Worm (Caenorhabditis elegans) whole organism, young adult: ENCODE results near the gene mthf-1.
A peak's percentile ranks its signal among the peaks of the same experiment; 100 is the strongest.

Experiments used
- C06A6.2 ChIP-seq: fragments of 200-800 bp; sonication (Bioruptor generic); conservative IDR thresholded peaks from 2 replicates; pipeline ENCODE4 v1.3.6; 2022; ENCODE audit warnings: missing genetic modification characterization, missing compliant biosample characterization
- ama-1 ChIP-seq, 3 experiments: fragments of 150-350 bp in 1 of 3; sonication (generic microtip) in 2 of 3; optimal IDR thresholded peaks; 2 replicates each; lab custom pipeline; 2014 to 2018; ENCODE audit warnings: missing biosample characterization in 2 of 3, missing genetic modification characterization in 2 of 3, missing genetic modification reagents in 2 of 3
- attf-5 ChIP-seq: fragments of 200-800 bp; sonication (Bioruptor generic); optimal IDR thresholded peaks from 2 replicates; lab custom pipeline; 2018; ENCODE audit warnings: mild to moderate bottlenecking, missing genetic modification characterization, missing compliant biosample characterization
- ceh-58 ChIP-seq: fragments of 200-800 bp; sonication (Bioruptor generic); IDR thresholded peaks from 2 replicates; pipeline ENCODE4 v1.3.6; 2022; ENCODE audit warnings: missing genetic modification characterization, missing compliant biosample characterization
- dox-1 ChIP-seq: fragments of 200-800 bp; sonication (Bioruptor generic); IDR thresholded peaks from 2 replicates; pipeline ENCODE4 v1.3.6; 2022; ENCODE audit warnings: missing genetic modification reagents, missing genetic modification characterization, missing compliant biosample characterization
- nhr-90 ChIP-seq: sonication (generic microtip); optimal IDR thresholded peaks from 2 replicates; lab custom pipeline; 2016; ENCODE audit warnings: missing genotype, mild to moderate bottlenecking, missing genetic modification characterization, missing compliant biosample characterization
- pha-4 ChIP-seq: fragments of 150-350 bp; sonication (generic microtip); optimal IDR thresholded peaks from 2 replicates; lab custom pipeline; 2014; ENCODE audit warnings: missing biosample characterization, missing genetic modification reagents, missing genetic modification characterization
- rpc-1 ChIP-seq, 2 experiments: fragments of 150-350 bp in 1 of 2; sonication (generic microtip) in 1 of 2; optimal IDR thresholded peaks; 2 replicates each; lab custom pipeline; 2014 to 2018; ENCODE audit warnings: missing biosample characterization in 1 of 2, missing genetic modification characterization in 1 of 2, missing genetic modification reagents in 1 of 2, missing genotype in 1 of 2
- snpc-3.4 ChIP-seq: sonication (generic microtip); optimal IDR thresholded peaks from 2 replicates; lab custom pipeline; 2017; ENCODE audit warnings: missing genetic modification characterization, mild to moderate bottlenecking, missing compliant biosample characterization, antibody characterized with exemption, moderate library complexity, missing genotype, missing genetic modification reagents
- snpc-4 ChIP-seq, 5 experiments: fragments of 150-350 bp in 1 of 5; sonication (generic microtip) in 4 of 5; optimal IDR thresholded peaks; 2 replicates each; lab custom pipeline; 2014 to 2018; ENCODE audit warnings: missing genetic modification characterization in 5 of 5, missing biosample characterization in 3 of 5, antibody characterized with exemption in 2 of 5, mild to moderate bottlenecking in 2 of 5, missing compliant biosample characterization in 2 of 5, missing genotype in 2 of 5, moderate library complexity in 2 of 5, missing genetic modification reagents in 1 of 5
- xnd-1 ChIP-seq: sonication (generic microtip); optimal IDR thresholded peaks from 2 replicates; lab custom pipeline; 2016; ENCODE audit warnings: missing genotype, missing genetic modification reagents, missing genetic modification characterization, missing compliant biosample characterization
- ztf-18 ChIP-seq: sonication (generic microtip); optimal IDR thresholded peaks from 2 replicates; lab custom pipeline; 2016; ENCODE audit warnings: missing genotype, mild to moderate bottlenecking, missing genetic modification characterization, missing compliant biosample characterization
- ztf-25 ChIP-seq: fragments of 200-800 bp; sonication (Bioruptor generic); IDR thresholded peaks from 2 replicates; pipeline ENCODE4 v1.3.6; 2022; ENCODE audit warnings: missing genetic modification reagents, missing genetic modification characterization, missing compliant biosample characterization
- ztf-3 ChIP-seq: fragments of 200-800 bp; sonication (Bioruptor generic); optimal IDR thresholded peaks from 2 replicates; lab custom pipeline; 2018; ENCODE audit warnings: mild to moderate bottlenecking, missing genetic modification characterization, missing compliant biosample characterization

DNA sequence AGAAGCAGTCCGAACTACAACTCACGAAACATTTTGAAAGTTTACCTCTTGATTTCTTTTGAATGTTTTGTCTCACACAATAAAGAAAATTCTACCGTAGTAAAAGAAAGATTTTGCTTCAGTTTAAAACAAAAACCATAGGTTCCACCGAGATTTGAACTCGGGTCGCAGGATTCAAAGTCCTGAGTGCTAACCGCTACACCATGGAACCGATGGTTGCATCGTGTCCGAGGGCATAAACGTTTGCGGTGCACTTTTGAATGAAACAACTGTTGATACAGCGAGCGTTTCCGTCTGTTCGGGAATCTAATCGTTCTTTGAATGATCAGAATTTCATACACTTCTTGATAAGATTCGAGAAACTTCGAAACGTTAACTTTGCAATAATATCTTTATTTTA, 20.8 kb downstream of the mthf-1 start:
- no peak for TF ChIP-seq ztf-25 (GFP tag; lab: Robert Waterston, UW)
- TF ChIP-seq nhr-90 (tag; lab: Kevin White, UChicago), result peak; percentile 68
- TF ChIP-seq C06A6.2 (GFP tag; lab: Robert Waterston, UW), result no peak
- TF ChIP-seq ama-1 (optimal IDR thresholded peaks at IDR 0.05; lab: Kevin White, UChicago), result no peak
- peak in 1 of 2 experiments; percentile 31 for TF ChIP-seq ama-1 (GFP tag; optimal IDR thresholded peaks at IDR 0.05; lab: Kevin White, UChicago)
- TF ChIP-seq pha-4 (tag; lab: Kevin White, UChicago), result no peak
- peak; percentile 61 for TF ChIP-seq attf-5 (GFP tag; lab: Kevin White, UChicago)
- TF ChIP-seq snpc-3.4 (tag; lab: Kevin White, UChicago), result peak; percentile 17
- TF ChIP-seq rpc-1 (optimal IDR thresholded peaks at IDR 0.05; lab: Kevin White, UChicago), result peak; percentile 74
- peak; percentile 90 for TF ChIP-seq rpc-1 (tag; optimal IDR thresholded peaks at IDR 0.05; lab: Kevin White, UChicago)
- no peak for TF ChIP-seq ceh-58 (GFP tag; lab: Robert Waterston, UW)
- TF ChIP-seq snpc-4 (GFP tag; optimal IDR thresholded peaks at IDR 0.05; lab: Kevin White, UChicago), result peak; percentile 53
- TF ChIP-seq snpc-4 (tag; optimal IDR thresholded peaks at IDR 0.05; lab: Kevin White, UChicago), result peak in 2 of 4 experiments; percentile 13 to 63
- TF ChIP-seq ztf-18 (tag; lab: Kevin White, UChicago), result peak; percentile 59
- TF ChIP-seq xnd-1 (tag; lab: Kevin White, UChicago), result no peak
- TF ChIP-seq dox-1 (GFP tag; lab: Robert Waterston, UW), result peak; percentile 65; the same call in 1 of the 2 replicates
- peak; percentile 59 for TF ChIP-seq ztf-3 (GFP tag; lab: Kevin White, UChicago)
